Fruit fly (Drosophila melanogaster) whole organism, embryonic: ENCODE data around the gene Dph5.

Experiments used
- BEAF-32 ChIP-seq: fragments of 200-800 bp; sonication (Bioruptor generic); optimal IDR thresholded peaks from 3 replicates; lab custom pipeline; 2017; ENCODE audit warnings: missing biosample characterization, missing genetic modification characterization, mild to moderate bottlenecking, moderate library complexity, missing genetic modification reagents
- CG10147 ChIP-seq: fragments of 200-800 bp; sonication (Bioruptor generic); optimal IDR thresholded peaks from 2 replicates; lab custom pipeline; 2019; ENCODE audit warnings: missing biosample characterization, mild to moderate bottlenecking, missing genetic modification characterization, moderate library complexity
- CG11398 ChIP-seq: fragments of 200-800 bp; sonication (Bioruptor generic); optimal IDR thresholded peaks from 2 replicates; lab custom pipeline; 2016; ENCODE audit warnings: missing biosample characterization, missing genetic modification characterization
- CG11696 ChIP-seq: fragments of 200-800 bp; sonication (Bioruptor generic); IDR thresholded peaks from 2 replicates; pipeline ENCODE4 v1.3.6; 2022; ENCODE audit warnings: missing biosample characterization, missing genetic modification characterization
- CG14860 ChIP-seq: fragments of 200-800 bp; sonication (Bioruptor generic); IDR thresholded peaks from 3 replicates; pipeline ENCODE4 v1.3.6; 2022; ENCODE audit warnings: missing biosample characterization, missing genetic modification characterization; ENCODE audit not compliant: partially characterized antibody
- CG16779 ChIP-seq: fragments of 200-800 bp; sonication (Bioruptor generic); IDR thresholded peaks from 2 replicates; pipeline ENCODE4 v1.3.6; 2022; ENCODE audit warnings: missing biosample characterization, missing genetic modification characterization
- CG16863 ChIP-seq: fragments of 200-800 bp; sonication (Bioruptor generic); optimal IDR thresholded peaks from 3 replicates; lab custom pipeline; 2016; ENCODE audit warnings: missing biosample characterization, missing genetic modification characterization
- CG17361 ChIP-seq: fragments of 200-800 bp; sonication (Bioruptor generic); IDR thresholded peaks from 3 replicates; pipeline ENCODE4 v1.3.6; 2022; ENCODE audit warnings: missing biosample characterization, missing genetic modification characterization
- CG17568 ChIP-seq: fragments of 200-800 bp; sonication (Bioruptor generic); optimal IDR thresholded peaks from 2 replicates; lab custom pipeline; 2018; ENCODE audit warnings: missing biosample characterization, mild to moderate bottlenecking, missing genetic modification characterization, moderate library complexity
- CG2129 ChIP-seq: fragments of 200-800 bp; sonication (Bioruptor generic); IDR thresholded peaks from 2 replicates; pipeline ENCODE4 v1.3.6; 2022; ENCODE audit warnings: missing biosample characterization, missing genetic modification characterization; ENCODE audit not compliant: partially characterized antibody
- CG30020 ChIP-seq: fragments of 200-800 bp; optimal IDR thresholded peaks from 2 replicates; lab custom pipeline; 2019; ENCODE audit warnings: missing biosample characterization, mild to moderate bottlenecking, missing genetic modification characterization, moderate library complexity
- CG3065 ChIP-seq: fragments of 200-800 bp; sonication (Bioruptor generic); optimal IDR thresholded peaks from 2 replicates; lab custom pipeline; 2016; ENCODE audit warnings: missing biosample characterization, missing genetic modification characterization
- CG3407 ChIP-seq: fragments of 200-800 bp; sonication (Bioruptor generic); optimal IDR thresholded peaks from 2 replicates; lab custom pipeline; 2018; ENCODE audit warnings: missing biosample characterization, mild to moderate bottlenecking, missing genetic modification characterization
- CG8478 ChIP-seq: fragments of >200 bp; optimal IDR thresholded peaks from 2 replicates; lab custom pipeline; 2018
- Chrac-16 ChIP-seq: fragments of 200-800 bp; sonication (Bioruptor generic); optimal IDR thresholded peaks from 3 replicates; lab custom pipeline; 2016; ENCODE audit warnings: missing biosample characterization, missing genetic modification characterization
- Dek ChIP-seq: fragments of 200-800 bp; sonication (Bioruptor generic); optimal IDR thresholded peaks from 3 replicates; lab custom pipeline; 2019; ENCODE audit warnings: missing biosample characterization, mild to moderate bottlenecking, missing genetic modification characterization, moderate library complexity
- Dip2 ChIP-seq: fragments of 200-800 bp; sonication (Bioruptor generic); IDR thresholded peaks from 2 replicates; pipeline ENCODE4 v1.3.6; 2022; ENCODE audit warnings: missing biosample characterization, missing genetic modification characterization
- Hey ChIP-seq: fragments of 200-800 bp; sonication (Bioruptor generic); optimal IDR thresholded peaks from 3 replicates; lab custom pipeline; 2018; ENCODE audit warnings: missing biosample characterization, mild to moderate bottlenecking, missing genetic modification characterization
- Hmr ChIP-seq: fragments of 200-800 bp; sonication (Bioruptor generic); optimal IDR thresholded peaks from 3 replicates; lab custom pipeline; 2017; ENCODE audit warnings: mild to moderate bottlenecking, missing biosample characterization, missing genetic modification reagents, missing genetic modification characterization
- Mad ChIP-seq: fragments of 200-800 bp; sonication (Bioruptor generic); optimal IDR thresholded peaks from 2 replicates; lab custom pipeline; 2016; ENCODE audit warnings: missing biosample characterization, missing genetic modification characterization
- Mes4 ChIP-seq: fragments of 200-800 bp; sonication (Bioruptor generic); optimal IDR thresholded peaks from 2 replicates; lab custom pipeline; 2016; ENCODE audit warnings: missing biosample characterization, missing genetic modification characterization
- Mrtf ChIP-seq: fragments of 200-800 bp; sonication (Bioruptor generic); IDR thresholded peaks from 3 replicates; pipeline ENCODE4 v1.3.6; 2022; ENCODE audit warnings: missing biosample characterization, missing genetic modification characterization
- Oli ChIP-seq: fragments of 200-800 bp; sonication (Bioruptor generic); optimal IDR thresholded peaks from 2 replicates; lab custom pipeline; 2018; ENCODE audit warnings: missing biosample characterization, mild to moderate bottlenecking, missing genetic modification characterization, moderate library complexity
- PHDP ChIP-seq: fragments of 200-800 bp; sonication (Bioruptor generic); optimal IDR thresholded peaks from 3 replicates; lab custom pipeline; 2018; ENCODE audit warnings: missing biosample characterization, mild to moderate bottlenecking, missing genetic modification characterization, moderate library complexity
- Ptx1 ChIP-seq: fragments of 200-800 bp; sonication (Bioruptor generic); IDR thresholded peaks from 2 replicates; pipeline ENCODE4 v1.3.6; 2022; ENCODE audit warnings: missing biosample characterization, missing genetic modification characterization
- Six4 ChIP-seq: fragments of 200-800 bp; sonication (Bioruptor generic); optimal IDR thresholded peaks from 2 replicates; lab custom pipeline; 2016; ENCODE audit warnings: missing biosample characterization, missing genetic modification characterization
- Taf1 ChIP-seq: fragments of 200-800 bp; sonication (Bioruptor generic); IDR thresholded peaks from 2 replicates; pipeline ENCODE4 v1.3.6; 2022; ENCODE audit warnings: missing biosample characterization, missing genetic modification characterization
- Trl ChIP-seq, 3 experiments: fragments of >200 bp in 2 of 3; fragments of 200-800 bp in 1 of 3; sonication (Bioruptor generic) in 1 of 3; optimal IDR thresholded peaks; 2 replicates in 1 of 3; 3 replicates in 2 of 3; lab custom pipeline; 2016 to 2017; ENCODE audit warnings: missing biosample characterization in 1 of 3, missing genetic modification characterization in 1 of 3
- Xbp1 ChIP-seq: fragments of 200-800 bp; sonication (Bioruptor generic); optimal IDR thresholded peaks from 3 replicates; lab custom pipeline; 2016; ENCODE audit warnings: missing biosample characterization, mild to moderate bottlenecking, missing genetic modification characterization
- bsh ChIP-seq, 2 experiments: fragments of 200-800 bp; sonication (Bioruptor generic); optimal IDR thresholded peaks; 2 replicates each; lab custom pipeline; 2017 to 2018; ENCODE audit warnings: mild to moderate bottlenecking in 2 of 2, missing biosample characterization in 2 of 2, missing genetic modification characterization in 2 of 2, moderate library complexity in 1 of 2
- dpn ChIP-seq, 2 experiments: fragments of 200-800 bp; sonication (Bioruptor generic); optimal IDR thresholded peaks; 3 replicates each; lab custom pipeline; 2016; ENCODE audit warnings: missing biosample characterization in 2 of 2, missing genetic modification characterization in 2 of 2
- en ChIP-seq: fragments of 200-800 bp; sonication (Bioruptor generic); optimal IDR thresholded peaks from 2 replicates; lab custom pipeline; 2016; ENCODE audit warnings: missing biosample characterization, missing genetic modification characterization
- eve ChIP-seq, 2 experiments: fragments of >200 bp; optimal IDR thresholded peaks; 2 replicates each; lab custom pipeline; 2017; ENCODE audit warnings: missing biosample characterization in 2 of 2, missing genetic modification characterization in 2 of 2
- eyg ChIP-seq: fragments of 200-800 bp; sonication (Bioruptor generic); optimal IDR thresholded peaks from 3 replicates; lab custom pipeline; 2016; ENCODE audit warnings: missing biosample characterization, missing genetic modification characterization
- fd102C ChIP-seq: fragments of 200-800 bp; sonication (Bioruptor generic); optimal IDR thresholded peaks from 2 replicates; lab custom pipeline; 2018; ENCODE audit warnings: missing biosample characterization, mild to moderate bottlenecking, missing genetic modification characterization, moderate library complexity
- gcm2 ChIP-seq: fragments of 200-800 bp; sonication (Bioruptor generic); optimal IDR thresholded peaks from 2 replicates; lab custom pipeline; 2016; ENCODE audit warnings: missing biosample characterization, missing genetic modification characterization
- grn ChIP-seq: fragments of 200-800 bp; sonication (Bioruptor generic); optimal IDR thresholded peaks from 3 replicates; lab custom pipeline; 2017; ENCODE audit warnings: missing biosample characterization, missing genetic modification characterization
- gro ChIP-seq: fragments of 200-800 bp; sonication (Bioruptor generic); optimal IDR thresholded peaks from 2 replicates; lab custom pipeline; 2016; ENCODE audit warnings: missing biosample characterization, missing genetic modification characterization
- gt ChIP-seq: fragments of 200-800 bp; sonication (Bioruptor generic); IDR thresholded peaks from 2 replicates; pipeline ENCODE4 v1.3.6; 2022; ENCODE audit warnings: missing biosample characterization, missing genetic modification characterization
- hbn ChIP-seq: fragments of 200-800 bp; sonication (Bioruptor generic); IDR thresholded peaks from 2 replicates; pipeline ENCODE4 v1.3.6; 2022; ENCODE audit warnings: missing biosample characterization, missing genetic modification characterization; ENCODE audit not compliant: partially characterized antibody
- her ChIP-seq: fragments of 200-800 bp; sonication (Bioruptor generic); optimal IDR thresholded peaks from 2 replicates; lab custom pipeline; 2016; ENCODE audit warnings: missing biosample characterization, missing genetic modification characterization
- lbe ChIP-seq: fragments of 200-800 bp; sonication (Bioruptor generic); optimal IDR thresholded peaks from 2 replicates; lab custom pipeline; 2016; ENCODE audit warnings: missing biosample characterization, mild to moderate bottlenecking, missing genetic modification characterization
- mld ChIP-seq: fragments of 200-800 bp; sonication (Bioruptor generic); IDR thresholded peaks from 3 replicates; pipeline ENCODE4 v1.3.6; 2022; ENCODE audit warnings: missing biosample characterization, missing genetic modification characterization; ENCODE audit not compliant: partially characterized antibody
- oc ChIP-seq: fragments of 200-800 bp; sonication (Bioruptor generic); optimal IDR thresholded peaks from 2 replicates; lab custom pipeline; 2018; ENCODE audit warnings: missing biosample characterization, mild to moderate bottlenecking, missing genetic modification characterization, moderate library complexity
- org-1 ChIP-seq: fragments of 200-800 bp; sonication (Bioruptor generic); optimal IDR thresholded peaks from 2 replicates; lab custom pipeline; 2017; ENCODE audit warnings: missing biosample characterization, missing genetic modification characterization
- sc ChIP-seq, 3 experiments: fragments of >200 bp in 2 of 3; fragments of 200-800 bp in 1 of 3; sonication (Bioruptor generic) in 1 of 3; optimal IDR thresholded peaks; 2 replicates in 2 of 3; 3 replicates in 1 of 3; lab custom pipeline; 2017; ENCODE audit warnings: mild to moderate bottlenecking in 1 of 3, missing biosample characterization in 1 of 3, missing genetic modification characterization in 1 of 3, missing genetic modification reagents in 1 of 3
- sisA ChIP-seq: fragments of 200-800 bp; sonication (Bioruptor generic); IDR thresholded peaks from 2 replicates; pipeline ENCODE4 v1.3.6; 2022; ENCODE audit warnings: missing biosample characterization, missing genetic modification characterization
- stwl ChIP-seq: fragments of 200-800 bp; sonication (Bioruptor generic); optimal IDR thresholded peaks from 3 replicates; lab custom pipeline; 2018; ENCODE audit warnings: missing biosample characterization, mild to moderate bottlenecking, missing genetic modification characterization, moderate library complexity
- sug ChIP-seq: fragments of 200-800 bp; optimal IDR thresholded peaks from 2 replicates; lab custom pipeline; 2019; ENCODE audit warnings: missing biosample characterization, mild to moderate bottlenecking, missing genetic modification characterization, moderate library complexity
- tna ChIP-seq: fragments of 200-800 bp; sonication (Bioruptor generic); IDR thresholded peaks from 2 replicates; pipeline ENCODE4 v1.3.6; 2022; ENCODE audit warnings: missing biosample characterization, missing genetic modification characterization; ENCODE audit not compliant: partially characterized antibody
- vfl ChIP-seq: fragments of 200-800 bp; sonication (Bioruptor generic); optimal IDR thresholded peaks from 2 replicates; lab custom pipeline; 2016; ENCODE audit warnings: missing biosample characterization, missing genetic modification characterization

Gene Dph5

dm6 chr3R:22573590-22573989 lies 9.4 kb downstream of the Dph5 start (continued):
- no peak for TF ChIP-seq CG17361 (GFP tag; lab: Robert Waterston, UW)
- no peak for TF ChIP-seq Mrtf
- no peak for TF ChIP-seq sisA (GFP tag; lab: Robert Waterston, UW)
- no peak for TF ChIP-seq dpn (GFP tag; optimal IDR thresholded peaks at IDR 0.05; lab: Kevin White, UChicago)
- TF ChIP-seq Xbp1: no peak
- no peak for TF ChIP-seq lbe (GFP tag; lab: Kevin White, UChicago)
- no peak for TF ChIP-seq CG8478 (lab: Kevin White, UChicago)
- TF ChIP-seq Six4: no peak
- no peak for TF ChIP-seq Mad (GFP tag; lab: Kevin White, UChicago)
- no peak for TF ChIP-seq sug (tag; lab: Kevin White, UChicago)
- no peak for TF ChIP-seq stwl (tag; lab: Kevin White, UChicago)
- no peak for TF ChIP-seq org-1 (GFP tag; lab: Kevin White, UChicago)
- no peak for TF ChIP-seq her
- no peak for TF ChIP-seq en (GFP tag; lab: Kevin White, UChicago)
- no peak for TF ChIP-seq oc (tag; lab: Kevin White, UChicago)
- TF ChIP-seq bsh (GFP tag; optimal IDR thresholded peaks at IDR 0.05; lab: Kevin White, UChicago): peak in 1 of 2 experiments; percentile 2
- TF ChIP-seq Ptx1 (GFP tag; lab: Robert Waterston, UW): no peak
- no peak for TF ChIP-seq grn (GFP tag; lab: Kevin White, UChicago)
- TF ChIP-seq sc (optimal IDR thresholded peaks at IDR 0.05; lab: Kevin White, UChicago): no peak
- TF ChIP-seq sc (GFP tag; optimal IDR thresholded peaks at IDR 0.05; lab: Kevin White, UChicago): no peak
- TF ChIP-seq Oli (tag; lab: Kevin White, UChicago): no peak
- TF ChIP-seq CG3065 (GFP tag; lab: Kevin White, UChicago): no peak
- peak; percentile 37 for TF ChIP-seq PHDP (tag; lab: Kevin White, UChicago)
- no peak for TF ChIP-seq Dek (tag; lab: Kevin White, UChicago)
- TF ChIP-seq CG17568 (GFP tag; lab: Kevin White, UChicago): no peak
- TF ChIP-seq CG3407 (GFP tag; lab: Kevin White, UChicago): no peak
- TF ChIP-seq Hmr (GFP tag; lab: Kevin White, UChicago): peak; percentile 27
- no peak for TF ChIP-seq vfl (GFP tag; lab: Kevin White, UChicago)
- no peak for TF ChIP-seq tna (GFP tag; lab: Robert Waterston, UW)
- TF ChIP-seq CG16779: no peak
- TF ChIP-seq Taf1 (GFP tag; lab: Robert Waterston, UW): no peak
- TF ChIP-seq CG14860 (GFP tag; lab: Robert Waterston, UW): no peak
- no peak for TF ChIP-seq gcm2 (GFP tag; lab: Kevin White, UChicago)
- TF ChIP-seq CG11398 (GFP tag; lab: Kevin White, UChicago): no peak
- no peak for TF ChIP-seq hbn (GFP tag; lab: Robert Waterston, UW)
- no peak for TF ChIP-seq gt (GFP tag; lab: Robert Waterston, UW)
- TF ChIP-seq CG30020 (tag; lab: Kevin White, UChicago): no peak
- no peak for TF ChIP-seq fd102C (GFP tag; lab: Kevin White, UChicago)
- no peak for TF ChIP-seq gro (GFP tag; lab: Kevin White, UChicago)
- no peak for TF ChIP-seq eve (GFP tag; optimal IDR thresholded peaks at IDR 0.05; lab: Kevin White, UChicago)
- no peak for TF ChIP-seq Trl (optimal IDR thresholded peaks at IDR 0.05; lab: Kevin White, UChicago)
- no peak for TF ChIP-seq Trl (GFP tag; optimal IDR thresholded peaks at IDR 0.05; lab: Kevin White, UChicago)
- no peak for TF ChIP-seq CG11696 (GFP tag; lab: Robert Waterston, UW)
- TF ChIP-seq Chrac-16: no peak
- no peak for TF ChIP-seq CG2129 (GFP tag; lab: Robert Waterston, UW)
- no peak for TF ChIP-seq BEAF-32 (GFP tag; lab: Kevin White, UChicago)
- TF ChIP-seq Hey (tag; lab: Kevin White, UChicago): no peak
- no peak for TF ChIP-seq eyg
- TF ChIP-seq CG16863 (GFP tag; lab: Kevin White, UChicago): no peak
- TF ChIP-seq CG10147 (GFP tag; lab: Kevin White, UChicago): no peak
- no peak for TF ChIP-seq mld
- TF ChIP-seq Mes4 (GFP tag; lab: Kevin White, UChicago): no peak
- TF ChIP-seq Dip2: no peak
